Fruit fly (Drosophila melanogaster) whole organism: Measurements from ENCODE around the gene ac.

ENCODE experiments used
- CG8478 ChIP-seq: fragments of >200 bp; optimal IDR thresholded peaks from 2 replicates; lab custom pipeline; 2018; ENCODE audit warnings: inconsistent platforms
- EcR ChIP-seq, 2 experiments: fragments of >200 bp; optimal IDR thresholded peaks; 2 replicates each; lab custom pipeline; 2017; ENCODE audit warnings: missing biosample characterization in 2 of 2, missing genetic modification characterization in 2 of 2, missing genetic modification reagents in 2 of 2
- pan ChIP-seq: fragments of >200 bp; optimal IDR thresholded peaks from 2 replicates; lab custom pipeline; 2017
- psq ChIP-seq: fragments of >200 bp; optimal IDR thresholded peaks from 2 replicates; lab custom pipeline; 2017
- usp ChIP-seq: fragments of >200 bp; optimal IDR thresholded peaks from 2 replicates; lab custom pipeline; 2017; ENCODE audit warnings: missing biosample characterization, missing genetic modification characterization, mixed read lengths

- TF ChIP-seq usp (GFP tag; lab: Kevin White, UChicago) (no peak), pan (lab: Kevin White, UChicago) (no peak), psq (lab: Kevin White, UChicago) (no peak), CG8478 (lab: Kevin White, UChicago) (no peak), EcR (GFP tag; optimal IDR thresholded peaks at IDR 0.05; lab: Kevin White, UChicago) (no peak)
These were observed 9.7 kb downstream of the ac start for dm6 chrX:379527-379926.
